Fruit fly (Drosophila melanogaster) whole organism, embryonic: ENCODE data around the gene CG8891.

Experiments used
- Aef1 ChIP-seq: fragments of 200-800 bp; sonication (Bioruptor generic); IDR thresholded peaks from 3 replicates; pipeline ENCODE4 v1.3.6; 2022; ENCODE audit warnings: missing biosample characterization, missing genetic modification characterization
- Blimp-1 ChIP-seq: fragments of 200-800 bp; sonication (Bioruptor generic); optimal IDR thresholded peaks from 3 replicates; lab custom pipeline; 2018; ENCODE audit warnings: missing biosample characterization, missing genetic modification characterization, mild to moderate bottlenecking, moderate library complexity, missing genetic modification reagents
- CG10431 ChIP-seq: fragments of 200-800 bp; sonication (Bioruptor generic); optimal IDR thresholded peaks from 3 replicates; lab custom pipeline; 2018; ENCODE audit warnings: missing biosample characterization, mild to moderate bottlenecking, missing genetic modification characterization
- CG11247 ChIP-seq: fragments of 200-800 bp; sonication (Bioruptor generic); IDR thresholded peaks from 2 replicates; pipeline ENCODE4 v1.3.6; 2022; ENCODE audit warnings: missing biosample characterization, missing genetic modification characterization
- CG12071 ChIP-seq: fragments of 200-800 bp; sonication (Bioruptor generic); optimal IDR thresholded peaks from 3 replicates; lab custom pipeline; 2018; ENCODE audit warnings: missing biosample characterization, mild to moderate bottlenecking, missing genetic modification characterization
- CG12299 ChIP-seq: fragments of 200-800 bp; sonication (Bioruptor generic); optimal IDR thresholded peaks from 2 replicates; lab custom pipeline; 2018; ENCODE audit warnings: missing biosample characterization, mild to moderate bottlenecking, missing genetic modification characterization
- CG16779 ChIP-seq: fragments of 200-800 bp; sonication (Bioruptor generic); IDR thresholded peaks from 2 replicates; pipeline ENCODE4 v1.3.6; 2022; ENCODE audit warnings: missing biosample characterization, missing genetic modification characterization
- CG1832 ChIP-seq: fragments of 200-800 bp; sonication (Bioruptor generic); optimal IDR thresholded peaks from 2 replicates; lab custom pipeline; 2017; ENCODE audit warnings: missing biosample characterization, mild to moderate bottlenecking, missing genetic modification characterization, inconsistent platforms
- CG2116 ChIP-seq: fragments of 200-800 bp; sonication (Bioruptor generic); optimal IDR thresholded peaks from 3 replicates; lab custom pipeline; 2018; ENCODE audit warnings: missing biosample characterization, mild to moderate bottlenecking, missing genetic modification characterization
- CG31365 ChIP-seq: fragments of 200-800 bp; sonication (Bioruptor generic); optimal IDR thresholded peaks from 2 replicates; lab custom pipeline; 2018; ENCODE audit warnings: missing biosample characterization, mild to moderate bottlenecking, missing genetic modification characterization
- CG3847 ChIP-seq: fragments of 200-800 bp; sonication (Bioruptor generic); IDR thresholded peaks from 2 replicates; pipeline ENCODE4 v1.3.6; 2022; ENCODE audit warnings: missing biosample characterization, missing genetic modification characterization
- CG3995 ChIP-seq: fragments of 200-800 bp; sonication (Bioruptor generic); optimal IDR thresholded peaks from 3 replicates; lab custom pipeline; 2016; ENCODE audit warnings: missing biosample characterization, missing genetic modification characterization
- CG4328 ChIP-seq: fragments of 200-800 bp; sonication (Bioruptor generic); optimal IDR thresholded peaks from 3 replicates; lab custom pipeline; 2017; ENCODE audit warnings: missing biosample characterization, missing genetic modification reagents, missing genetic modification characterization
- CG7357 ChIP-seq: fragments of 200-800 bp; sonication (Bioruptor generic); IDR thresholded peaks from 3 replicates; pipeline ENCODE4 v1.3.6; 2022; ENCODE audit warnings: missing biosample characterization, missing genetic modification characterization
- CG7372 ChIP-seq: fragments of 200-800 bp; sonication (Bioruptor generic); IDR thresholded peaks from 2 replicates; pipeline ENCODE4 v1.3.6; 2022; ENCODE audit warnings: missing biosample characterization, missing genetic modification characterization
- CG7963 ChIP-seq: fragments of 200-800 bp; sonication (Bioruptor generic); IDR thresholded peaks from 3 replicates; pipeline ENCODE4 v1.3.6; 2022; ENCODE audit warnings: missing biosample characterization, missing genetic modification characterization; ENCODE audit not compliant: partially characterized antibody
- CG7987 ChIP-seq: fragments of 200-800 bp; sonication (Bioruptor generic); optimal IDR thresholded peaks from 2 replicates; lab custom pipeline; 2018; ENCODE audit warnings: missing biosample characterization, mild to moderate bottlenecking, missing genetic modification characterization, moderate library complexity
- CG8478 ChIP-seq: fragments of >200 bp; optimal IDR thresholded peaks from 2 replicates; lab custom pipeline; 2018
- Chrac-16 ChIP-seq: fragments of 200-800 bp; sonication (Bioruptor generic); optimal IDR thresholded peaks from 3 replicates; lab custom pipeline; 2016; ENCODE audit warnings: missing biosample characterization, missing genetic modification characterization
- D ChIP-seq, 2 experiments: fragments of 200-800 bp in 1 of 2; fragments of >200 bp in 1 of 2; sonication (Bioruptor generic) in 1 of 2; optimal IDR thresholded peaks; 2 replicates in 1 of 2; 3 replicates in 1 of 2; lab custom pipeline; 2017; ENCODE audit warnings: mild to moderate bottlenecking in 1 of 2, missing biosample characterization in 1 of 2, missing genetic modification characterization in 1 of 2, missing genetic modification reagents in 1 of 2
- Deaf1 ChIP-seq: fragments of 200-800 bp; optimal IDR thresholded peaks from 3 replicates; lab custom pipeline; 2019; ENCODE audit warnings: missing biosample characterization, mild to moderate bottlenecking, missing genetic modification characterization, moderate library complexity
- Dip2 ChIP-seq: fragments of 200-800 bp; sonication (Bioruptor generic); IDR thresholded peaks from 2 replicates; pipeline ENCODE4 v1.3.6; 2022; ENCODE audit warnings: missing biosample characterization, missing genetic modification characterization
- E2f1 ChIP-seq: fragments of 200-800 bp; sonication (Bioruptor generic); IDR thresholded peaks from 2 replicates; pipeline ENCODE4 v1.3.6; 2022; ENCODE audit warnings: missing biosample characterization, missing genetic modification characterization
- Fer2 ChIP-seq: fragments of 200-800 bp; sonication (Bioruptor generic); optimal IDR thresholded peaks from 2 replicates; lab custom pipeline; 2018; ENCODE audit warnings: missing biosample characterization, mild to moderate bottlenecking, missing genetic modification characterization, moderate library complexity
- Hr78 ChIP-seq, 2 experiments: fragments of 200-800 bp in 1 of 2; fragments of >200 bp in 1 of 2; sonication (Bioruptor generic) in 1 of 2; optimal IDR thresholded peaks; 2 replicates each; lab custom pipeline; 2017 to 2019; ENCODE audit warnings: missing biosample characterization in 2 of 2, missing genetic modification characterization in 2 of 2, mild to moderate bottlenecking in 1 of 2, moderate library complexity in 1 of 2
- Lhr ChIP-seq: fragments of 200-800 bp; sonication (Bioruptor generic); optimal IDR thresholded peaks from 3 replicates; lab custom pipeline; 2017; ENCODE audit warnings: mild to moderate bottlenecking, missing biosample characterization, missing genetic modification reagents, missing genetic modification characterization
- Nf-YA ChIP-seq: fragments of 200-800 bp; sonication (Bioruptor generic); IDR thresholded peaks from 2 replicates; pipeline ENCODE4 v1.3.6; 2022; ENCODE audit warnings: missing biosample characterization, missing genetic modification characterization
- Optix ChIP-seq: fragments of 200-800 bp; sonication (Bioruptor generic); IDR thresholded peaks from 3 replicates; pipeline ENCODE4 v1.3.6; 2022; ENCODE audit warnings: missing biosample characterization, missing genetic modification characterization
- Pdp1 ChIP-seq, 2 experiments: fragments of 200-800 bp; sonication (Bioruptor generic); optimal IDR thresholded peaks; 3 replicates each; lab custom pipeline; 2016; ENCODE audit warnings: missing biosample characterization in 2 of 2, missing genetic modification characterization in 2 of 2, mild to moderate bottlenecking in 1 of 2, moderate library complexity in 1 of 2
- Ptx1 ChIP-seq: fragments of 200-800 bp; sonication (Bioruptor generic); IDR thresholded peaks from 2 replicates; pipeline ENCODE4 v1.3.6; 2022; ENCODE audit warnings: missing biosample characterization, missing genetic modification characterization
- bbx ChIP-seq: fragments of 200-800 bp; sonication (Bioruptor generic); IDR thresholded peaks from 2 replicates; pipeline ENCODE4 v1.3.6; 2022; ENCODE audit warnings: missing biosample characterization, missing genetic modification characterization; ENCODE audit not compliant: partially characterized antibody
- bowl ChIP-seq: fragments of 200-800 bp; sonication (Bioruptor generic); IDR thresholded peaks from 2 replicates; pipeline ENCODE4 v1.3.6; 2022; ENCODE audit warnings: missing biosample characterization, missing genetic modification characterization
- cas ChIP-seq: fragments of 200-800 bp; sonication (Bioruptor generic); IDR thresholded peaks from 2 replicates; pipeline ENCODE4 v1.3.6; 2022; ENCODE audit warnings: missing biosample characterization, missing genetic modification characterization
- danr ChIP-seq: fragments of 200-800 bp; sonication (Bioruptor generic); IDR thresholded peaks from 2 replicates; pipeline ENCODE4 v1.3.6; 2022; ENCODE audit warnings: missing biosample characterization, missing genetic modification characterization
- dati ChIP-seq: fragments of 200-800 bp; sonication (Bioruptor generic); IDR thresholded peaks from 2 replicates; pipeline ENCODE4 v1.3.6; 2022; ENCODE audit warnings: missing biosample characterization, missing genetic modification characterization
- gcm2 ChIP-seq: fragments of 200-800 bp; sonication (Bioruptor generic); optimal IDR thresholded peaks from 2 replicates; lab custom pipeline; 2016; ENCODE audit warnings: missing biosample characterization, missing genetic modification characterization
- gro ChIP-seq: fragments of 200-800 bp; sonication (Bioruptor generic); optimal IDR thresholded peaks from 2 replicates; lab custom pipeline; 2016; ENCODE audit warnings: missing biosample characterization, missing genetic modification characterization
- hb ChIP-seq: fragments of 200-800 bp; sonication (Bioruptor generic); IDR thresholded peaks from 3 replicates; pipeline ENCODE4 v1.3.6; 2022; ENCODE audit warnings: missing biosample characterization, missing genetic modification characterization; ENCODE audit not compliant: partially characterized antibody
- nau ChIP-seq: fragments of 200-800 bp; sonication (Bioruptor generic); optimal IDR thresholded peaks from 3 replicates; lab custom pipeline; 2017; ENCODE audit warnings: missing biosample characterization, mild to moderate bottlenecking, missing genetic modification characterization, missing genetic modification reagents
- onecut ChIP-seq: fragments of 200-800 bp; sonication (Bioruptor generic); IDR thresholded peaks from 2 replicates; pipeline ENCODE4 v1.3.6; 2022; ENCODE audit warnings: missing biosample characterization, missing genetic modification characterization
- pan ChIP-seq, 4 experiments: fragments of >200 bp in 3 of 4; fragments of 200-800 bp in 1 of 4; sonication (Bioruptor generic) in 1 of 4; optimal IDR thresholded peaks in 3 of 4; IDR thresholded peaks in 1 of 4; 2 replicates each; pipeline versions ENCODE4 v1.3.6 to Lab custom; 2017 to 2022; ENCODE audit warnings: missing biosample characterization in 2 of 4, missing genetic modification characterization in 2 of 4, mixed read lengths in 1 of 4
- phol ChIP-seq: fragments of 200-800 bp; sonication (Bioruptor generic); optimal IDR thresholded peaks from 3 replicates; lab custom pipeline; 2018; ENCODE audit warnings: missing biosample characterization, mild to moderate bottlenecking, missing genetic modification characterization, moderate library complexity
- run ChIP-seq: fragments of 200-800 bp; sonication (Bioruptor generic); optimal IDR thresholded peaks from 3 replicates; lab custom pipeline; 2018; ENCODE audit warnings: missing biosample characterization, mild to moderate bottlenecking, missing genetic modification characterization
- schlank ChIP-seq: fragments of 200-800 bp; sonication (Bioruptor generic); optimal IDR thresholded peaks from 2 replicates; lab custom pipeline; 2018; ENCODE audit warnings: missing biosample characterization, mild to moderate bottlenecking, missing genetic modification characterization
- seq ChIP-seq: fragments of 200-800 bp; sonication (Bioruptor generic); IDR thresholded peaks from 2 replicates; pipeline ENCODE4 v1.3.6; 2022; ENCODE audit warnings: missing biosample characterization, missing genetic modification characterization
- sim ChIP-seq: fragments of 200-800 bp; sonication (Bioruptor generic); IDR thresholded peaks from 2 replicates; pipeline ENCODE4 v1.3.6; 2022; ENCODE audit warnings: missing biosample characterization, missing genetic modification characterization
- tx ChIP-seq: fragments of 200-800 bp; sonication (Bioruptor generic); optimal IDR thresholded peaks from 2 replicates; lab custom pipeline; 2016; ENCODE audit warnings: missing biosample characterization, missing genetic modification characterization
- wek ChIP-seq: fragments of 200-800 bp; sonication (Bioruptor generic); optimal IDR thresholded peaks from 3 replicates; lab custom pipeline; 2018; ENCODE audit warnings: missing biosample characterization, mild to moderate bottlenecking, missing genetic modification characterization, moderate library complexity

CG8891 gene

DNA sequence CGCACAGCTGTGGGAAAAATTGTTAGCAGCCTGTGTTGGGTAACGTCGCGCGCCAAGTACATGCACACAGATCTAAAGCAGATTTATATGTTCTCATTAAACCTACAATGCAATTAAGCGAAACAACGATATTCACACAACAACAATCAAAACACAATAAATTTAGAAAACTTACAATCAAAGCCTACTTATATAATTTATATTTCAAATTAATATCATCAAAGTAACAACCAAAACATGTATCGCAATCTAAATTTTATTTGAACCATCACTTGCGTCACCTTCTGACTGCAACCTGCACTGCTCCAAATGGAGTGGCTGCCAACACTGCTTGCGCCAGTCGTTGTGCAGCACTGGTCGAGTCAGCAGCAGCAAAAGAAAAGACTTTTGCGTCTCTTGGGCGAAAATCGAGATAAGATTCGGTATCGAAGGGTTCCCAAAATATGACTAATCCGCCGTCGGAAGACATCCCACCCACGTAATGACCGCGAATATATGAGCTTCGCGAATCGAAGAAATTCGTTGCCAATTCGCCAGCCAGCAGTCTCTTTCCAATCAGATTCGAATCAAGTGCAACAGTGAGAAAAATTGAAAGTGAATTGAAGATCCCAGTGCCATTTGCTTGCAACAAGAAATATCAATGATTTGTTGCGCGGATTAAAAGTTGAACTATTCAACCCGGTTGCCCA lies 2.2 kb upstream of the CG8891 start, which contains the start of the genes CG8892 and CG34126 (continued):
- no peak for TF ChIP-seq CG8478
- TF ChIP-seq CG16779, result peak; percentile 85
- TF ChIP-seq Nf-YA (GFP tag; lab: Robert Waterston, UW), result peak; percentile 89
- TF ChIP-seq run (tag; lab: Kevin White, UChicago), result peak; percentile 82
- peak; percentile 97 for TF ChIP-seq CG7372
- peak; percentile 97 for TF ChIP-seq Aef1
- peak in 1 of 2 experiments; percentile 75 for TF ChIP-seq Hr78 (GFP tag; optimal IDR thresholded peaks at IDR 0.05; lab: Kevin White, UChicago)
- peak; percentile 66 for TF ChIP-seq CG31365
- peak; percentile 84 for TF ChIP-seq CG10431 (GFP tag; lab: Kevin White, UChicago)
- TF ChIP-seq CG4328, result peak; percentile 97
- TF ChIP-seq CG3847, result peak; percentile 99
- peak; percentile 89 for TF ChIP-seq Lhr (GFP tag; lab: Kevin White, UChicago)
- TF ChIP-seq gcm2 (GFP tag; lab: Kevin White, UChicago), result peak; percentile 93
- TF ChIP-seq Dip2, result peak; percentile 71
- no peak for TF ChIP-seq bbx (GFP tag; lab: Robert Waterston, UW)
- peak; percentile 83 for TF ChIP-seq dati
- peak; percentile 87 for TF ChIP-seq sim (GFP tag; lab: Robert Waterston, UW)
- peak; percentile 96 for TF ChIP-seq CG11247
- peak; percentile 90 for TF ChIP-seq cas (GFP tag; lab: Robert Waterston, UW)
- peak; percentile 87 for TF ChIP-seq CG2116
- peak; percentile 92 for TF ChIP-seq CG12299 (tag; lab: Kevin White, UChicago)
- TF ChIP-seq seq (GFP tag; lab: Robert Waterston, UW), result peak; percentile 94
- peak; percentile 97 for TF ChIP-seq Fer2
- peak; percentile 92 for TF ChIP-seq Blimp-1 (GFP tag; lab: Kevin White, UChicago)
- TF ChIP-seq nau (GFP tag; lab: Kevin White, UChicago), result no peak
- TF ChIP-seq CG7963 (GFP tag; lab: Robert Waterston, UW), result no peak
- peak; percentile 74 for TF ChIP-seq bowl (GFP tag; lab: Robert Waterston, UW)
- peak; percentile 65 for TF ChIP-seq wek
- peak; percentile 95 to 98 for TF ChIP-seq Pdp1 (GFP tag; optimal IDR thresholded peaks at IDR 0.05; lab: Kevin White, UChicago)
- peak; percentile 92 for TF ChIP-seq CG7357 (GFP tag; lab: Robert Waterston, UW)
- TF ChIP-seq CG12071 (GFP tag; lab: Kevin White, UChicago), result peak; percentile 88
- TF ChIP-seq CG3995 (GFP tag; lab: Kevin White, UChicago), result peak; percentile 83
- TF ChIP-seq D (optimal IDR thresholded peaks at IDR 0.05; lab: Kevin White, UChicago), result no peak
- TF ChIP-seq D (GFP tag; optimal IDR thresholded peaks at IDR 0.05; lab: Kevin White, UChicago), result peak; percentile 97
- TF ChIP-seq gro (GFP tag; lab: Kevin White, UChicago), result peak; percentile 95
- TF ChIP-seq phol (tag; lab: Kevin White, UChicago), result peak; percentile 98
- TF ChIP-seq danr, result peak; percentile 94
- peak; percentile 99 for TF ChIP-seq Chrac-16
- TF ChIP-seq Deaf1, result peak; percentile 81
- peak; percentile 92 for TF ChIP-seq CG7987
- TF ChIP-seq CG1832, result peak; percentile 3
- peak; percentile 97 for TF ChIP-seq tx (GFP tag; lab: Kevin White, UChicago)
- peak; percentile 92 for TF ChIP-seq Optix (GFP tag; lab: Robert Waterston, UW)
- no peak for TF ChIP-seq hb
- TF ChIP-seq pan (optimal IDR thresholded peaks at IDR 0.05; lab: Kevin White, UChicago), result no peak
- TF ChIP-seq pan (GFP tag; optimal IDR thresholded peaks at IDR 0.05 in 1 of 2, IDR thresholded peaks at IDR 0.05 in 1 of 2), result peak in 1 of 2 experiments; percentile 94
- peak; percentile 87 for TF ChIP-seq onecut (GFP tag; lab: Robert Waterston, UW)
- TF ChIP-seq schlank (tag; lab: Kevin White, UChicago), result peak; percentile 81
- peak; percentile 98 for TF ChIP-seq Ptx1 (GFP tag; lab: Robert Waterston, UW)
- peak; percentile 94 for TF ChIP-seq E2f1 (GFP tag; lab: Robert Waterston, UW)
